Fruit fly (Drosophila melanogaster): ENCODE measurements around the gene Pi3K92E.
A peak's percentile ranks its signal among the peaks of the same experiment; 100 is the strongest.

The Pi3K92E gene

dm6 chr3R:20659804-20660203 lies 25.3 kb upstream of the Pi3K92E start, which contains the start of gene Nep4 (continued):
- no peak for TF ChIP-seq CG12659 (GFP tag; optimal IDR thresholded peaks at IDR 0.05)

dm6 chr3R:20656649-20657048 lies 22.1 kb upstream of the Pi3K92E start:
- TF ChIP-seq Xrp1 (GFP tag; IDR thresholded peaks at IDR 0.05) = no peak
- TF ChIP-seq Ets65A (GFP tag) = peak; percentile 9
- TF ChIP-seq CG11504 (tag; optimal IDR thresholded peaks at IDR 0.05) = peak; percentile 39
- peak; percentile 38 for TF ChIP-seq Drgx (GFP tag; IDR thresholded peaks at IDR 0.05)

dm6 chr3R:20652350-20652749 lies 17.8 kb upstream of the Pi3K92E start, which contains the start of gene GluRIID:
Gene GluRIID (minus strand): TSS chr3R:20652450.
- TF ChIP-seq CG10565 (GFP tag; optimal IDR thresholded peaks at IDR 0.05) = no peak
- peak; percentile 87 for TF ChIP-seq z (GFP tag; IDR thresholded peaks at IDR 0.05)

- TF ChIP-seq CG18476 (GFP tag; optimal IDR thresholded peaks at IDR 0.05) (no peak), z (GFP tag; IDR thresholded peaks at IDR 0.05) (peak; percentile 84), her (GFP tag; optimal IDR thresholded peaks at IDR 0.05) (no peak)
Measured at dm6 chr3R:20648616-20649015, 14.1 kb upstream of the Pi3K92E start, which contains the start of gene GluRIIE. Gene GluRIIE (minus strand): TSS chr3R:20648716.

dm6 chr3R:20635735-20636134 lies 1.2 kb upstream of the Pi3K92E start:
- TF ChIP-seq CG15514 (GFP tag; optimal IDR thresholded peaks at IDR 0.05) = peak; percentile 30
- TF ChIP-seq zen (tag; optimal IDR thresholded peaks at IDR 0.05) = no peak
- no peak for TF ChIP-seq Gsc (GFP tag; IDR thresholded peaks at IDR 0.05)
- peak; percentile 62 for TF ChIP-seq seq (GFP tag; IDR thresholded peaks at IDR 0.05)
- peak; percentile 65; the same call in 1 of the 3 replicates for TF ChIP-seq CG34422 (GFP tag; IDR thresholded peaks at IDR 0.05)
- TF ChIP-seq slp2 (GFP tag; optimal IDR thresholded peaks at IDR 0.05) = no peak
- TF ChIP-seq disco-r (GFP tag; optimal IDR thresholded peaks at IDR 0.05) = no peak
- TF ChIP-seq onecut (GFP tag; IDR thresholded peaks at IDR 0.05) = peak; percentile 99
- no peak for TF ChIP-seq CkIIα-i1 (GFP tag; IDR thresholded peaks at IDR 0.05)
- 0 out of 2 replicates have a peak, but pooled peaks have one; percentile 9 for TF ChIP-seq CG4360 (GFP tag; IDR thresholded peaks at IDR 0.05)
- 0 out of 2 replicates have a peak, but pooled peaks have one; percentile 7 for TF ChIP-seq al (GFP tag; IDR thresholded peaks at IDR 0.05)
- TF ChIP-seq scrt (GFP tag; optimal IDR thresholded peaks at IDR 0.05) = peak; percentile 100
- no peak for TF ChIP-seq CG11723 (GFP tag; optimal IDR thresholded peaks at IDR 0.05)
- peak; percentile 8 for TF ChIP-seq MESR4 (GFP tag; optimal IDR thresholded peaks at IDR 0.05)
- TF ChIP-seq zfh1 (GFP tag; IDR thresholded peaks at IDR 0.05) = 0 out of 3 replicates have a peak, but pooled peaks have one; percentile 18
- no peak for TF ChIP-seq CG11560 (tag; IDR thresholded peaks at IDR 0.05)
- TF ChIP-seq ewg (GFP tag; optimal IDR thresholded peaks at IDR 0.05) = peak; percentile 93
- no peak for TF ChIP-seq CG15601 (tag; optimal IDR thresholded peaks at IDR 0.05)
- TF ChIP-seq chm (GFP tag; IDR thresholded peaks at IDR 0.05) = peak; percentile 46
- peak; percentile 28; the same call in 1 of the 2 replicates for TF ChIP-seq E2f1 (GFP tag; IDR thresholded peaks at IDR 0.05)
- TF ChIP-seq pita (GFP tag; optimal IDR thresholded peaks at IDR 0.05) = no peak
- 0 out of 3 replicates have a peak, but pooled peaks have one; percentile 37 for TF ChIP-seq CG7963 (GFP tag; IDR thresholded peaks at IDR 0.05; ENCODE audit: partially characterized antibody)
- peak; percentile 100 for TF ChIP-seq CG6254 (GFP tag; optimal IDR thresholded peaks at IDR 0.05)
- no peak for TF ChIP-seq CG8388 (GFP tag; optimal IDR thresholded peaks at IDR 0.05)
- 0 out of 3 replicates have a peak, but pooled peaks have one; percentile 26 for TF ChIP-seq Opbp (GFP tag; IDR thresholded peaks at IDR 0.05; ENCODE audit: partially characterized antibody)
- no peak for TF ChIP-seq CG4328 (GFP tag; optimal IDR thresholded peaks at IDR 0.05)
- TF ChIP-seq CG17328 (GFP tag; IDR thresholded peaks at IDR 0.05) = no peak
- TF ChIP-seq kah (GFP tag; optimal IDR thresholded peaks at IDR 0.05) = peak; percentile 34
- TF ChIP-seq Awh (GFP tag; IDR thresholded peaks at IDR 0.05) = 0 out of 2 replicates have a peak, but pooled peaks have one; percentile 30
- TF ChIP-seq tna (GFP tag; IDR thresholded peaks at IDR 0.05; ENCODE audit: partially characterized antibody) = no peak
- peak; percentile 46; the same call in 1 of the 2 replicates for TF ChIP-seq CG32532 (GFP tag; IDR thresholded peaks at IDR 0.05)
- TF ChIP-seq CG12071 (GFP tag; optimal IDR thresholded peaks at IDR 0.05) = peak; percentile 15
- peak; percentile 58; the same call in 1 of the 3 replicates for TF ChIP-seq ci (GFP tag; IDR thresholded peaks at IDR 0.05)
- peak; percentile 5 for TF ChIP-seq eyg (GFP tag; optimal IDR thresholded peaks at IDR 0.05)

Measured in whole organism, embryonic.